Worm (Caenorhabditis elegans): ENCODE results near the gene rol-3.

The rol-3 gene

DNA sequence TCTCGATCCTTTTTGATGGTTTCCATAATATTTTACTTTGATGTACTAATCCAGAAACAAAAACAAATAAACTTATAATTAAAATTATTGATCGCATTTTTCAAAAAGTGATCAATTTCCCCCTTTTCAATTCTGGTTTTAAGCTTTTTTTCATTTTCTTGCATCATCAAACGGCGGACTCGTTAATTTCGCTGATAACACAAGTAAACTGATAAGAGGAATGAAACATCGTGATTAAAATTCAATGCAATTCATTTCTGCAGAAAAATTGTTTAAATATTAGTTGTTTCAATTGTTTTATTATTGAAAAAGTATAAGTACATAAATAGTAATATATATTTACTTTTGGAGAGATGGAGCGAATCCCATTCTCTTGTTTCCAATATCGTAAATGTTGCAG lies 29.1 kb upstream of the rol-3 start (continued):
- TF ChIP-seq ceh-32 (tag; optimal IDR thresholded peaks at IDR 0.05; ENCODE audit: poor library complexity) (no peak), skn-1 (tag; optimal IDR thresholded peaks at IDR 0.05) (no peak), zfp-3 (GFP tag; conservative IDR thresholded peaks at IDR 0.05) (no peak), daf-19 (GFP tag; conservative IDR thresholded peaks at IDR 0.05) (no peak), ceh-82 (tag; optimal IDR thresholded peaks at IDR 0.05) (no peak), nhr-28 (tag; optimal IDR thresholded peaks at IDR 0.05) (peak; percentile 75), aly-2 (tag; optimal IDR thresholded peaks at IDR 0.05) (no peak), hmg-1.1 (GFP tag; IDR thresholded peaks at IDR 0.05) (no peak), nhr-10 (tag; optimal IDR thresholded peaks at IDR 0.05) (peak; percentile 32), mdt-29 (GFP tag; IDR thresholded peaks at IDR 0.05) (no peak), nhr-11 (tag; optimal IDR thresholded peaks at IDR 0.05) (no peak), R02D3.7 (tag; optimal IDR thresholded peaks at IDR 0.05) (no peak), daf-12 (tag; optimal IDR thresholded peaks at IDR 0.05) (no peak), ceh-20 (GFP tag; IDR thresholded peaks at IDR 0.05) (no peak), tra-1 (GFP tag; IDR thresholded peaks at IDR 0.05) (no peak), hif-1 (tag; optimal IDR thresholded peaks at IDR 0.05) (no peak), lim-7 (GFP tag; IDR thresholded peaks at IDR 0.05) (no peak), Y5F2A.4 (GFP tag; optimal IDR thresholded peaks at IDR 0.05) (no peak), mes-2 (tag; optimal IDR thresholded peaks at IDR 0.05; ENCODE audit: poor library complexity, severe bottlenecking) (no peak), snpc-1.2 (GFP tag; IDR thresholded peaks at IDR 0.05) (no peak), mxl-2 (GFP tag; conservative IDR thresholded peaks at IDR 0.05) (no peak), spr-3 (GFP tag; optimal IDR thresholded peaks at IDR 0.05) (no peak), madf-5 (GFP tag; IDR thresholded peaks at IDR 0.05) (no peak), hlh-11 (tag; optimal IDR thresholded peaks at IDR 0.05) (peak; percentile 54), lin-1 (GFP tag; IDR thresholded peaks at IDR 0.05) (0 out of 2 replicates have a peak, but pooled peaks have one; percentile 55), attf-4 (tag; optimal IDR thresholded peaks at IDR 0.05) (no peak), daf-8 (GFP tag; IDR thresholded peaks at IDR 0.05) (no peak), lin-13 (GFP tag; optimal IDR thresholded peaks at IDR 0.05) (no peak), nhr-111 (GFP tag; optimal IDR thresholded peaks at IDR 0.05) (no peak), tag-97 (GFP tag; IDR thresholded peaks at IDR 0.05) (no peak), nhr-6 (tag; optimal IDR thresholded peaks at IDR 0.05) (no peak), dve-1 (tag; optimal IDR thresholded peaks at IDR 0.05; ENCODE audit: insufficient read depth) (peak; percentile 76), lir-3 (tag; optimal IDR thresholded peaks at IDR 0.05) (no peak), saeg-2 (GFP tag; IDR thresholded peaks at IDR 0.05) (no peak), fkh-10 (GFP tag; optimal IDR thresholded peaks at IDR 0.05) (no peak), lin-29 (GFP tag; IDR thresholded peaks at IDR 0.05) (no peak), daf-16 (GFP tag; optimal IDR thresholded peaks at IDR 0.05) (no peak), daf-16 (tag; optimal IDR thresholded peaks at IDR 0.05) (peak; percentile 67), ceh-62 (tag; optimal IDR thresholded peaks at IDR 0.05) (no peak), F26F4.8 (GFP tag; conservative IDR thresholded peaks at IDR 0.05) (no peak), F10B5.3 (tag; optimal IDR thresholded peaks at IDR 0.05) (no peak), nhr-25 (tag; optimal IDR thresholded peaks at IDR 0.05; ENCODE audit: borderline replicate concordance, insufficient read depth) (no peak), cey-2 (tag; optimal IDR thresholded peaks at IDR 0.05; ENCODE audit: borderline replicate concordance, insufficient read depth) (no peak), pqm-1 (tag; optimal IDR thresholded peaks at IDR 0.05) (peak; percentile 93), lsy-2 (tag; optimal IDR thresholded peaks at IDR 0.05) (no peak), zip-11 (GFP tag; IDR thresholded peaks at IDR 0.05) (no peak), nhr-102 (tag; optimal IDR thresholded peaks at IDR 0.05) (no peak), dmd-9 (GFP tag; IDR thresholded peaks at IDR 0.05) (no peak), nhr-77 (tag; optimal IDR thresholded peaks at IDR 0.05) (peak; percentile 92), D1046.2 (GFP tag; IDR thresholded peaks at IDR 0.05) (no peak), dmd-6 (GFP tag; IDR thresholded peaks at IDR 0.05) (peak; percentile 80), madf-9 (GFP tag; conservative IDR thresholded peaks at IDR 0.05) (no peak)

All from whole organism, L4 larva.